Worm (Caenorhabditis elegans) whole organism, midembryonic: ENCODE measurements around the gene C09G12.5.

Experiments
- T22C8.4 ChIP-seq: fragments of 200-800 bp; sonication (Bioruptor generic); IDR thresholded peaks from 2 replicates; pipeline ENCODE4 v1.3.6; 2022; ENCODE audit warnings: missing genetic modification characterization, missing compliant biosample characterization
- klf-2 ChIP-seq: fragments of 200-800 bp; sonication (Bioruptor generic); conservative IDR thresholded peaks from 2 replicates; pipeline ENCODE4 v1.3.6; 2022; ENCODE audit warnings: missing genetic modification reagents, missing genetic modification characterization, missing compliant biosample characterization
- med-1 ChIP-seq: sonication (generic microtip); optimal IDR thresholded peaks from 2 replicates; lab custom pipeline; 2017; ENCODE audit warnings: missing genetic modification characterization, mild to moderate bottlenecking, missing compliant biosample characterization, antibody characterized with exemption, missing genetic modification reagents; ENCODE audit not compliant: insufficient read depth
- ref-1 ChIP-seq: fragments of 200-800 bp; sonication (Bioruptor generic); conservative IDR thresholded peaks from 2 replicates; pipeline ENCODE4 v1.3.6; 2022; ENCODE audit warnings: missing genetic modification reagents, missing genetic modification characterization, missing compliant biosample characterization

ce11 chrIV:3453346-3453745 lies 25.8 kb upstream of the C09G12.5 start, which contains the start of gene srz-23:
- no peak for TF ChIP-seq med-1 (GFP tag; lab: Kevin White, UChicago)
- no peak for TF ChIP-seq ref-1
- TF ChIP-seq klf-2 (GFP tag; lab: Robert Waterston, UW): no peak
- no peak for TF ChIP-seq T22C8.4 (GFP tag; lab: Robert Waterston, UW)
